Fruit fly (Drosophila melanogaster): Measurements from ENCODE around the gene CG14143.

CG14143 gene

dm6 chr3L:11093046-11093520, 41.7 kb upstream of the CG14143 start, which contains the start of gene JIL-1:
JIL-1 (minus strand) TSS chr3L:11093193.
- no peak for TF ChIP-seq pan (optimal IDR thresholded peaks at IDR 0.05)
- peak; percentile 66 for TF ChIP-seq br (GFP tag; optimal IDR thresholded peaks at IDR 0.05)
- TF ChIP-seq rgr (GFP tag; optimal IDR thresholded peaks at IDR 0.05), result peak; percentile 74
- TF ChIP-seq lola (GFP tag; optimal IDR thresholded peaks at IDR 0.05), result no peak
- TF ChIP-seq usp (GFP tag; optimal IDR thresholded peaks at IDR 0.05), result no peak
- no peak for TF ChIP-seq CrebA (GFP tag; optimal IDR thresholded peaks at IDR 0.05; ENCODE audit: borderline replicate concordance)
- TF ChIP-seq Hr83 (GFP tag; optimal IDR thresholded peaks at IDR 0.05; ENCODE audit: poor library complexity, severe bottlenecking), result peak; percentile 38
- TF ChIP-seq Mio (GFP tag; optimal IDR thresholded peaks at IDR 0.05), result peak; percentile 0
- TF ChIP-seq woc (GFP tag; optimal IDR thresholded peaks at IDR 0.05), result peak; percentile 76
- TF ChIP-seq dsf (GFP tag; optimal IDR thresholded peaks at IDR 0.05; ENCODE audit: borderline replicate concordance), result peak; percentile 60
- TF ChIP-seq OdsH (GFP tag; optimal IDR thresholded peaks at IDR 0.05), result peak; percentile 20
- TF ChIP-seq dmrt93B (GFP tag; optimal IDR thresholded peaks at IDR 0.05), result no peak
- TF ChIP-seq Vsx2 (GFP tag; optimal IDR thresholded peaks at IDR 0.05; ENCODE audit: partially characterized antibody), result peak; percentile 25
- TF ChIP-seq CG32264 (GFP tag; optimal IDR thresholded peaks at IDR 0.05), result no peak
- TF ChIP-seq Myc (optimal IDR thresholded peaks at IDR 0.05), result peak; percentile 2
- peak; percentile 29 for TF ChIP-seq CG9705 (GFP tag; optimal IDR thresholded peaks at IDR 0.05)
- TF ChIP-seq tai (GFP tag; optimal IDR thresholded peaks at IDR 0.05), result peak; percentile 40
- TF ChIP-seq Jra (GFP tag; optimal IDR thresholded peaks at IDR 0.05), result peak; percentile 75
- TF ChIP-seq Rel (GFP tag; optimal IDR thresholded peaks at IDR 0.05), result peak; percentile 36
- peak; percentile 32 for TF ChIP-seq Rel (tag; optimal IDR thresholded peaks at IDR 0.05)
- peak; percentile 41 for TF ChIP-seq GATAd (GFP tag; optimal IDR thresholded peaks at IDR 0.05)
- TF ChIP-seq N (GFP tag; optimal IDR thresholded peaks at IDR 0.05), result no peak
- TF ChIP-seq ey (GFP tag; optimal IDR thresholded peaks at IDR 0.05), result peak; percentile 51
- peak; percentile 6 for TF ChIP-seq jim (GFP tag; optimal IDR thresholded peaks at IDR 0.05)
- TF ChIP-seq dl (GFP tag; optimal IDR thresholded peaks at IDR 0.05; ENCODE audit: insufficient read depth in 1 of 2, partially characterized antibody in 2 of 2), result no peak
- TF ChIP-seq Dfd (GFP tag; optimal IDR thresholded peaks at IDR 0.05), result no peak
- TF ChIP-seq h (GFP tag; optimal IDR thresholded peaks at IDR 0.05), result peak; percentile 77
- no peak for TF ChIP-seq Hr78 (GFP tag; optimal IDR thresholded peaks at IDR 0.05)
- peak; percentile 68 for TF ChIP-seq HLH106 (tag; optimal IDR thresholded peaks at IDR 0.05)
- peak; percentile 83 for TF ChIP-seq Hnf4 (GFP tag; optimal IDR thresholded peaks at IDR 0.05)
- peak; percentile 56 for TF ChIP-seq Sp1 (GFP tag; optimal IDR thresholded peaks at IDR 0.05)
- no peak for TF ChIP-seq Abd-B (GFP tag; optimal IDR thresholded peaks at IDR 0.05)
- peak in 1 of 2 experiments; percentile 78 for TF ChIP-seq foxo (GFP tag; optimal IDR thresholded peaks at IDR 0.05)
- no peak for TF ChIP-seq Dif (GFP tag; optimal IDR thresholded peaks at IDR 0.05; ENCODE audit: partially characterized antibody)
- peak; percentile 75 for TF ChIP-seq psq (GFP tag; optimal IDR thresholded peaks at IDR 0.05)
- TF ChIP-seq fru (GFP tag; optimal IDR thresholded peaks at IDR 0.05), result peak; percentile 62
- peak; percentile 69 for TF ChIP-seq brk (GFP tag; optimal IDR thresholded peaks at IDR 0.05)
- peak; percentile 65 for TF ChIP-seq sage (GFP tag; optimal IDR thresholded peaks at IDR 0.05)
- TF ChIP-seq sv (GFP tag; optimal IDR thresholded peaks at IDR 0.05), result peak; percentile 69

- no peak for TF ChIP-seq brk (GFP tag; optimal IDR thresholded peaks at IDR 0.05)
- no peak for TF ChIP-seq jim (GFP tag; optimal IDR thresholded peaks at IDR 0.05)
- no peak for TF ChIP-seq CG32264 (GFP tag; optimal IDR thresholded peaks at IDR 0.05)
- TF ChIP-seq GATAd (GFP tag; optimal IDR thresholded peaks at IDR 0.05), result no peak
- TF ChIP-seq OdsH (GFP tag; optimal IDR thresholded peaks at IDR 0.05), result no peak
- TF ChIP-seq dmrt93B (GFP tag; optimal IDR thresholded peaks at IDR 0.05), result no peak
- TF ChIP-seq lola (GFP tag; optimal IDR thresholded peaks at IDR 0.05), result no peak
- TF ChIP-seq ey (GFP tag; optimal IDR thresholded peaks at IDR 0.05), result no peak
- no peak for TF ChIP-seq CG9705 (GFP tag; optimal IDR thresholded peaks at IDR 0.05)
- TF ChIP-seq usp (GFP tag; optimal IDR thresholded peaks at IDR 0.05), result no peak
- no peak for TF ChIP-seq dsf (GFP tag; optimal IDR thresholded peaks at IDR 0.05; ENCODE audit: borderline replicate concordance)
- TF ChIP-seq br (GFP tag; optimal IDR thresholded peaks at IDR 0.05), result no peak
- no peak for TF ChIP-seq psq (GFP tag; optimal IDR thresholded peaks at IDR 0.05)
- no peak for TF ChIP-seq Myc (optimal IDR thresholded peaks at IDR 0.05)
- TF ChIP-seq tai (GFP tag; optimal IDR thresholded peaks at IDR 0.05), result no peak
- TF ChIP-seq sage (GFP tag; optimal IDR thresholded peaks at IDR 0.05), result no peak
- TF ChIP-seq Vsx2 (GFP tag; optimal IDR thresholded peaks at IDR 0.05; ENCODE audit: partially characterized antibody), result no peak
Observed at dm6 chr3L:11094279-11094678, 40.5 kb upstream of the CG14143 start.

Data from whole organism, wandering third instar larva.